Worm (Caenorhabditis elegans) whole organism, L4 larva: Measurements from ENCODE around the gene inf-1.

Experiments
- ctbp-1 ChIP-seq: fragments of 200-800 bp; sonication (Bioruptor generic); IDR thresholded peaks from 2 replicates; pipeline ENCODE4 v1.3.6; 2022; ENCODE audit warnings: missing genetic modification reagents, missing genetic modification characterization, missing compliant biosample characterization
- daf-16 ChIP-seq, 3 experiments: sonication (generic microtip); optimal IDR thresholded peaks; 2 replicates each; lab custom pipeline; 2016 to 2017; ENCODE audit warnings: missing genetic modification characterization in 3 of 3, missing genetic modification reagents in 3 of 3, mild to moderate bottlenecking in 2 of 3, missing compliant biosample characterization in 2 of 3, missing biosample characterization in 1 of 3, moderate library complexity in 1 of 3
- dmd-6 ChIP-seq: fragments of 200-800 bp; sonication (Bioruptor generic); IDR thresholded peaks from 2 replicates; pipeline ENCODE4 v1.3.6; 2022; ENCODE audit warnings: missing genetic modification reagents, missing genetic modification characterization, missing compliant biosample characterization
- dmd-8 ChIP-seq: fragments of 200-800 bp; sonication (Bioruptor generic); IDR thresholded peaks from 2 replicates; pipeline ENCODE4 v1.3.6; 2022; ENCODE audit warnings: missing genetic modification characterization, missing compliant biosample characterization
- lir-3 ChIP-seq: sonication (generic microtip); optimal IDR thresholded peaks from 2 replicates; lab custom pipeline; 2016; ENCODE audit warnings: mild to moderate bottlenecking, missing genetic modification characterization, missing compliant biosample characterization
- madf-5 ChIP-seq, 2 experiments: fragments of 200-800 bp; sonication (Bioruptor generic); IDR thresholded peaks; 2 replicates each; pipeline ENCODE4 v1.3.6; 2022; ENCODE audit warnings: missing compliant biosample characterization in 2 of 2, missing genetic modification characterization in 2 of 2
- nhr-10 ChIP-seq: fragments of 150-350 bp; optimal IDR thresholded peaks from 2 replicates; lab custom pipeline; 2014; ENCODE audit warnings: missing biosample characterization, missing genetic modification characterization
- nhr-102 ChIP-seq: sonication (generic microtip); optimal IDR thresholded peaks from 2 replicates; lab custom pipeline; 2016; ENCODE audit warnings: mild to moderate bottlenecking, missing genetic modification characterization, moderate library complexity, missing compliant biosample characterization
- nhr-237 ChIP-seq: sonication (generic microtip); optimal IDR thresholded peaks from 2 replicates; lab custom pipeline; 2017; ENCODE audit warnings: missing biosample characterization, missing genetic modification characterization
- nhr-48 ChIP-seq: sonication (generic microtip); optimal IDR thresholded peaks from 2 replicates; lab custom pipeline; 2016; ENCODE audit warnings: mild to moderate bottlenecking, missing genetic modification characterization, missing compliant biosample characterization
- unc-62 ChIP-seq, 3 experiments: fragments of 150-350 bp in 1 of 3; sonication (generic microtip); optimal IDR thresholded peaks in 2 of 3; peaks in 1 of 3; 1 replicate in 1 of 3; 2 replicates in 2 of 3; lab custom pipeline; 2014 to 2017; ENCODE audit warnings: missing biosample characterization in 3 of 3, missing genetic modification characterization in 3 of 3, missing genetic modification reagents in 3 of 3, missing genotype in 1 of 3
- zip-11 ChIP-seq: fragments of 200-800 bp; sonication (Bioruptor generic); IDR thresholded peaks from 2 replicates; pipeline ENCODE4 v1.3.6; 2022; ENCODE audit warnings: missing genetic modification characterization, missing compliant biosample characterization

inf-1 gene

ce11 chrIII:6978875-6979274, 48.9 kb downstream of the inf-1 start (continued):
- TF ChIP-seq unc-62 (GFP tag; optimal IDR thresholded peaks at IDR 0.05 in 1 of 2; lab: Kevin White, UChicago) (peak in 1 of 2 experiments; percentile 100), unc-62 (tag; optimal IDR thresholded peaks at IDR 0.05; lab: Kevin White, UChicago) (no peak), daf-16 (GFP tag; optimal IDR thresholded peaks at IDR 0.05; lab: Kevin White, UChicago) (peak in 1 of 2 experiments; percentile 4), daf-16 (tag; optimal IDR thresholded peaks at IDR 0.05; lab: Kevin White, UChicago) (no peak), nhr-237 (tag; lab: Kevin White, UChicago) (no peak), zip-11 (no peak), ctbp-1 (peak; percentile 69)
- TF ChIP-seq, all 104 proteins: peak for 20

- TF ChIP-seq zip-11 (no peak), unc-62 (GFP tag; optimal IDR thresholded peaks at IDR 0.05 in 1 of 2; lab: Kevin White, UChicago) (peak in 1 of 2 experiments; percentile 65), unc-62 (tag; optimal IDR thresholded peaks at IDR 0.05; lab: Kevin White, UChicago) (no peak), nhr-48 (tag; lab: Kevin White, UChicago) (no peak), madf-5 (GFP tag; IDR thresholded peaks at IDR 0.05; lab: Robert Waterston, UW) (no peak), lir-3 (no peak), dmd-8 (GFP tag; lab: Robert Waterston, UW) (no peak), dmd-6 (GFP tag; lab: Robert Waterston, UW) (no peak), nhr-10 (no peak), nhr-102 (tag; lab: Kevin White, UChicago) (no peak)
Measured at ce11 chrIII:6979584-6979983, 49.6 kb downstream of the inf-1 start, which contains the start of gene ceh-20. ceh-20 (plus strand) TSS chrIII:6979884.
